Worm (Caenorhabditis elegans) whole organism, L4/young adult: Measurements from ENCODE around the gene B0353.1.

Experiments
- W03F9.2 ChIP-seq: fragments of 150-350 bp; optimal IDR thresholded peaks from 2 replicates; lab custom pipeline; 2014; ENCODE audit warnings: missing biosample characterization, missing genetic modification characterization
- dao-5 ChIP-seq: sonication (generic microtip); optimal IDR thresholded peaks from 2 replicates; lab custom pipeline; 2016; ENCODE audit warnings: missing genotype, missing genetic modification characterization, moderate library complexity, missing compliant biosample characterization
- him-1 ChIP-seq: sonication (generic microtip); optimal IDR thresholded peaks from 2 replicates; lab custom pipeline; 2016; ENCODE audit warnings: missing genotype, missing genetic modification reagents, missing genetic modification characterization, missing compliant biosample characterization

B0353.1 gene

ce11 chrIII:609549-609948, 53.8 kb downstream of the B0353.1 start, which contains the start of gene best-17:
TSS of gene best-17 (minus strand) at chrIII:609649.
- TF ChIP-seq him-1 (no peak), W03F9.2 (no peak), dao-5 (tag; lab: Kevin White, UChicago) (no peak)

ce11 chrIII:611900-612299, 56.1 kb downstream of the B0353.1 start:
- no peak for TF ChIP-seq dao-5 (tag; lab: Kevin White, UChicago)
- no peak for TF ChIP-seq W03F9.2

ce11 chrIII:612759-613158, 57.0 kb downstream of the B0353.1 start:
- TF ChIP-seq dao-5 (tag; lab: Kevin White, UChicago), result no peak
- TF ChIP-seq him-1, result no peak
- no peak for TF ChIP-seq W03F9.2

- TF ChIP-seq dao-5 (tag; lab: Kevin White, UChicago) (no peak), W03F9.2 (no peak), him-1 (no peak)
Observed at ce11 chrIII:614447-614846, 58.7 kb downstream of the B0353.1 start, which contains the start of gene T19C3.3. TSS of gene T19C3.3 (minus strand) at chrIII:614547.

ce11 chrIII:617467-617866, 61.7 kb downstream of the B0353.1 start, which contains the start of gene T19C3.2:
TSS of gene T19C3.2 (minus strand) at chrIII:617567.
- TF ChIP-seq dao-5 (tag; lab: Kevin White, UChicago) (no peak), him-1 (no peak)

ce11 chrIII:620204-620718, 64.5 kb downstream of the B0353.1 start, which contains the start of gene T19C3.4:
TSS of gene T19C3.4 (minus strand) at chrIII:620254.
- TF ChIP-seq dao-5 (tag; lab: Kevin White, UChicago), result no peak
- no peak for TF ChIP-seq him-1
- no peak for TF ChIP-seq W03F9.2

- TF ChIP-seq him-1, result peak; percentile 15
- TF ChIP-seq W03F9.2, result peak; percentile 59
- TF ChIP-seq dao-5 (tag; lab: Kevin White, UChicago), result no peak
Observed at ce11 chrIII:623754-624153, 68.0 kb downstream of the B0353.1 start.
